Worm (Caenorhabditis elegans): ENCODE measurements around the gene F07B10.4.

DNA sequence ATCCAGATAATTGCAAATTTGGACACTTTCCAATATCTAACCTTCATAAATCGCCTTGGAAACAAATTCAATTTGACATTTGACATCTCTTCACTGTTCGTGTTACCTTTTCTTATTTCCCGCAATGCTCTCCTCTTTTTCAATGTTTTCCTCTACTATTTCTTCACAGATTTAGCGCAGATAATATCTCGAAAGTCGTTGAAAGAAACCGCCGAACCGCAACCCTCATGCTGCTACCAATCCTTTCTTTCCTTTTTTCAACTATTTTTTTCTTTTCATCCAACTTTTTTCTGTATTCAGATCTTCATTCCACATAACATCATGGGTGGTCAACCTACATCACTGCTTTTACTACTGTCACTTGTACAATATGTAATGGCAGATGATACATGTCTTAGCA is 28.6 kb downstream of the F07B10.4 start, which contains the start of gene T19B10.5:
- TF ChIP-seq fkh-6 (tag; optimal IDR thresholded peaks at IDR 0.05) (no peak), ceh-48 (tag; optimal IDR thresholded peaks at IDR 0.05) (no peak), pag-3 (tag; optimal IDR thresholded peaks at IDR 0.05; ENCODE audit: borderline replicate concordance) (no peak), hlh-6 (tag; optimal IDR thresholded peaks at IDR 0.05) (no peak)

All from whole organism, late embryonic.